Worm (Caenorhabditis elegans): Measurements from ENCODE around the gene sss-1.
"Not testable (repeated sequence)": the region's sequence is repeated elsewhere in the genome, so short reads cannot be mapped to it uniquely, and the experiment has no call there.

The sss-1 gene

ce11 chrIV:9898712-9899111 lies 5.2 kb upstream of the sss-1 start, which contains the start of gene tbc-3:
Gene tbc-3 (plus strand): TSS chrIV:9899012.
- TF ChIP-seq T26A5.8 (tag; optimal IDR thresholded peaks at IDR 0.05) (no peak), aptf-2 (GFP tag; conservative IDR thresholded peaks at IDR 0.05) (no peak), snpc-1.3 (tag; optimal IDR thresholded peaks at IDR 0.05; ENCODE audit: insufficient read depth) (no peak), ztf-22 (GFP tag; optimal IDR thresholded peaks at IDR 0.05) (no peak), let-526 (GFP tag; IDR thresholded peaks at IDR 0.05) (no peak), madf-6 (GFP tag; IDR thresholded peaks at IDR 0.05) (no peak), madf-10 (tag; optimal IDR thresholded peaks at IDR 0.05) (no peak), mxl-1 (tag; optimal IDR thresholded peaks at IDR 0.05) (no peak), pha-4 (tag; optimal IDR thresholded peaks at IDR 0.05) (no peak), gei-17 (GFP tag; optimal IDR thresholded peaks at IDR 0.05) (no peak), unc-62 (GFP tag; optimal IDR thresholded peaks at IDR 0.05) (no peak), efl-1 (GFP tag; optimal IDR thresholded peaks at IDR 0.05) (no peak), lin-54 (GFP tag; optimal IDR thresholded peaks at IDR 0.05) (no peak), B0035.1 (tag; optimal IDR thresholded peaks at IDR 0.05) (no peak), nhr-80 (tag; optimal IDR thresholded peaks at IDR 0.05) (no peak), pbrm-1 (GFP tag; IDR thresholded peaks at IDR 0.05) (no peak), nhr-179 (tag; optimal IDR thresholded peaks at IDR 0.05) (no peak)

- TF ChIP-seq ceh-27 (GFP tag; optimal IDR thresholded peaks at IDR 0.05) (no peak), aptf-2 (GFP tag; conservative IDR thresholded peaks at IDR 0.05) (no peak), Y53F4B.3 (GFP tag; IDR thresholded peaks at IDR 0.05) (no peak), B0336.3 (GFP tag; IDR thresholded peaks at IDR 0.05) (no peak), ztf-25 (GFP tag; IDR thresholded peaks at IDR 0.05) (no peak), ztf-6 (GFP tag; IDR thresholded peaks at IDR 0.05) (no peak), sdz-38 (tag; optimal IDR thresholded peaks at IDR 0.05) (no peak), tlf-1 (GFP tag; optimal IDR thresholded peaks at IDR 0.05) (no peak), D2030.7 (GFP tag; IDR thresholded peaks at IDR 0.05) (no peak), pha-4 (tag; optimal IDR thresholded peaks at IDR 0.05) (no peak), lsy-27 (tag; optimal IDR thresholded peaks at IDR 0.05; ENCODE audit: borderline replicate concordance, insufficient read depth) (no peak), efl-1 (GFP tag; optimal IDR thresholded peaks at IDR 0.05) (no peak)
Measured at ce11 chrIV:9895088-9895487, 1.5 kb upstream of the sss-1 start, which contains the start of gene ssp-32. Gene ssp-32 (plus strand): TSS chrIV:9895388.

- not testable (repeated sequence) for TF ChIP-seq akir-1 (GFP tag; optimal IDR thresholded peaks at IDR 0.05); egrh-3 (GFP tag; IDR thresholded peaks at IDR 0.05); C17E4.6 (GFP tag; IDR thresholded peaks at IDR 0.05)
Measured at ce11 chrIV:9894331-9894730, 782 bp upstream of the sss-1 start, which contains the start of gene msp-77. Gene msp-77 (plus strand): TSS chrIV:9894631.

- TF ChIP-seq cebp-1 (GFP tag; IDR thresholded peaks at IDR 0.05) (no peak), cebp-1 (tag; optimal IDR thresholded peaks at IDR 0.05) (no peak), Y95B8A.8 (GFP tag; IDR thresholded peaks at IDR 0.05) (no peak), F57C9.4 (tag; optimal IDR thresholded peaks at IDR 0.05) (no peak), B0019.2 (GFP tag; conservative IDR thresholded peaks at IDR 0.05) (no peak), rcor-1 (GFP tag; IDR thresholded peaks at IDR 0.05) (no peak), nfya-1 (tag; optimal IDR thresholded peaks at IDR 0.05; ENCODE audit: borderline replicate concordance, insufficient read depth) (no peak), Y79H2A.3 (GFP tag; conservative IDR thresholded peaks at IDR 0.05) (no peak), F49E8.2 (tag; optimal IDR thresholded peaks at IDR 0.05; ENCODE audit: insufficient read depth) (no peak), lin-54 (GFP tag; optimal IDR thresholded peaks at IDR 0.05) (no peak), F10E7.11 (tag; optimal IDR thresholded peaks at IDR 0.05) (no peak), mxl-1 (tag; optimal IDR thresholded peaks at IDR 0.05) (no peak)
Measured at ce11 chrIV:9891938-9892337, 1.6 kb downstream of the sss-1 start, which contains the start of gene F32B6.4. Gene F32B6.4 (minus strand): TSS chrIV:9892038.

All from whole organism, young adult.